Worm (Caenorhabditis elegans) whole organism, L1 larva: ENCODE measurements around the gene lipl-7.

ENCODE experiments used
- alr-1 ChIP-seq: fragments of 200-800 bp; sonication (Bioruptor generic); optimal IDR thresholded peaks from 2 replicates; lab custom pipeline; 2018; ENCODE audit warnings: borderline replicate concordance, mild to moderate bottlenecking, missing genetic modification characterization, missing compliant biosample characterization
- ama-1 ChIP-seq: fragments of 150-350 bp; optimal IDR thresholded peaks from 2 replicates; lab custom pipeline; 2014
- nhr-11 ChIP-seq: fragments of 150-350 bp; optimal IDR thresholded peaks from 2 replicates; lab custom pipeline; 2014; ENCODE audit warnings: missing biosample characterization, missing genetic modification characterization
- nhr-12 ChIP-seq: sonication (generic microtip); optimal IDR thresholded peaks from 2 replicates; lab custom pipeline; 2017; ENCODE audit warnings: missing biosample characterization, missing genetic modification characterization
- nhr-76 ChIP-seq: sonication (generic microtip); optimal IDR thresholded peaks from 2 replicates; lab custom pipeline; 2017; ENCODE audit warnings: missing biosample characterization, missing genetic modification characterization
- nhr-77 ChIP-seq: fragments of 150-350 bp; optimal IDR thresholded peaks from 2 replicates; lab custom pipeline; 2014; ENCODE audit warnings: missing biosample characterization, missing genetic modification characterization

DNA sequence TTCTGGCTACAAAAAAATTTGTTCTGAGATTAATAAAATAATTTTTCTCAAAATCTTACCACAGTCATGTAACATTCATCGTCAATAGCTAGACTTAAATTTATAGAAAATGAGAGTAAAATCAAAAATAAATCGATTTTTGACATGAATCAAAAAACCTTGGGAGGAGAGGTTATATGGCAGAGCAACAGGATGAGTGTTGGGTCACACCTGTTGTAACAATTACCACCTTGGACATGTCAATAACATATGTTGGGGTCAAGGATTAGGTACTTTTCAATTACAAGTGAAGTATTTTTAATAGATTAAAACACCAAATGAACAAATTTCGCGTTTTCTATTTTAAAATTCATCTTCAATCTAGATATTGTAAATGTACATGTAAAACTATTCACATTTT lies at the start of gene lipl-7:
- TF ChIP-seq nhr-76 (tag; lab: Kevin White, UChicago) (no peak), nhr-77 (tag; lab: Kevin White, UChicago) (no peak), alr-1 (tag; lab: Kevin White, UChicago) (no peak), nhr-12 (tag; lab: Kevin White, UChicago) (no peak), ama-1 (lab: Kevin White, UChicago) (no peak), nhr-11 (tag; lab: Kevin White, UChicago) (no peak)
